Worm (Caenorhabditis elegans) whole organism, young adult: ENCODE data around the gene col-187.
A peak's percentile ranks its signal among the peaks of the same experiment; 100 is the strongest.

Experiments
- B0261.1 ChIP-seq: sonication (generic microtip); optimal IDR thresholded peaks from 2 replicates; lab custom pipeline; 2016; ENCODE audit warnings: mild to moderate bottlenecking, missing genetic modification characterization, moderate library complexity, missing compliant biosample characterization
- B0336.3 ChIP-seq: fragments of 200-800 bp; sonication (Bioruptor generic); IDR thresholded peaks from 2 replicates; pipeline ENCODE4 v1.3.6; 2022; ENCODE audit warnings: missing genetic modification characterization, missing compliant biosample characterization
- C06A6.2 ChIP-seq: fragments of 200-800 bp; sonication (Bioruptor generic); conservative IDR thresholded peaks from 2 replicates; pipeline ENCODE4 v1.3.6; 2022; ENCODE audit warnings: missing genetic modification characterization, missing compliant biosample characterization
- C17E4.6 ChIP-seq: fragments of 200-800 bp; sonication (Bioruptor generic); IDR thresholded peaks from 2 replicates; pipeline ENCODE4 v1.3.6; 2022; ENCODE audit warnings: missing genetic modification reagents, missing genetic modification characterization, missing compliant biosample characterization
- F23B12.7 ChIP-seq: sonication (generic microtip); optimal IDR thresholded peaks from 2 replicates; lab custom pipeline; 2017; ENCODE audit warnings: missing genetic modification characterization, mild to moderate bottlenecking, missing compliant biosample characterization, antibody characterized with exemption, moderate library complexity; ENCODE audit not compliant: insufficient read depth
- F49E8.2 ChIP-seq: sonication (generic microtip); optimal IDR thresholded peaks from 3 replicates; lab custom pipeline; 2017; ENCODE audit warnings: missing genetic modification characterization, mild to moderate bottlenecking, missing compliant biosample characterization, antibody characterized with exemption, moderate library complexity; ENCODE audit not compliant: insufficient read depth
- F52B5.7 ChIP-seq: sonication (generic microtip); optimal IDR thresholded peaks from 2 replicates; lab custom pipeline; 2016; ENCODE audit warnings: mild to moderate bottlenecking, missing genetic modification characterization, missing compliant biosample characterization
- F57A8.1 ChIP-seq: fragments of 200-800 bp; sonication (Bioruptor generic); optimal IDR thresholded peaks from 2 replicates; lab custom pipeline; 2018; ENCODE audit warnings: mild to moderate bottlenecking, missing genetic modification characterization, moderate library complexity, missing compliant biosample characterization
- K11D2.4 ChIP-seq: fragments of 200-800 bp; sonication (Bioruptor generic); IDR thresholded peaks from 2 replicates; pipeline ENCODE4 v1.3.6; 2022; ENCODE audit warnings: missing genetic modification reagents, missing genetic modification characterization, missing compliant biosample characterization
- T26A5.8 ChIP-seq: sonication (generic microtip); optimal IDR thresholded peaks from 2 replicates; lab custom pipeline; 2016; ENCODE audit warnings: missing genetic modification characterization, missing compliant biosample characterization
- Y53F4B.3 ChIP-seq: fragments of 200-800 bp; sonication (Bioruptor generic); IDR thresholded peaks from 2 replicates; pipeline ENCODE4 v1.3.6; 2022; ENCODE audit warnings: missing genetic modification reagents, missing genetic modification characterization, missing compliant biosample characterization
- Y67H2A.10 ChIP-seq: fragments of 200-800 bp; sonication (Bioruptor generic); conservative IDR thresholded peaks from 2 replicates; pipeline ENCODE4 v1.3.6; 2022; ENCODE audit warnings: missing genetic modification reagents, missing genetic modification characterization, missing compliant biosample characterization
- Y79H2A.3 ChIP-seq: fragments of 200-800 bp; sonication (Bioruptor generic); conservative IDR thresholded peaks from 2 replicates; pipeline ENCODE4 v1.3.6; 2022; ENCODE audit warnings: missing genetic modification reagents, missing genetic modification characterization, missing compliant biosample characterization
- Y95B8A.8 ChIP-seq: fragments of 200-800 bp; sonication (Bioruptor generic); IDR thresholded peaks from 2 replicates; pipeline ENCODE4 v1.3.6; 2022; ENCODE audit warnings: missing genetic modification reagents, missing genetic modification characterization, missing compliant biosample characterization
- atf-7 ChIP-seq: sonication (generic microtip); optimal IDR thresholded peaks from 2 replicates; lab custom pipeline; 2017; ENCODE audit warnings: mild to moderate bottlenecking, missing genetic modification characterization, missing compliant biosample characterization
- attf-3 ChIP-seq: fragments of 200-800 bp; sonication (Bioruptor generic); conservative IDR thresholded peaks from 2 replicates; pipeline ENCODE4 v1.3.6; 2022; ENCODE audit warnings: missing genetic modification reagents, missing genetic modification characterization, missing compliant biosample characterization
- cebp-2 ChIP-seq: fragments of 200-800 bp; sonication (Bioruptor generic); IDR thresholded peaks from 2 replicates; pipeline ENCODE4 v1.3.6; 2022; ENCODE audit warnings: missing genetic modification characterization, missing compliant biosample characterization
- ceh-100 ChIP-seq: fragments of 200-800 bp; sonication (Bioruptor generic); IDR thresholded peaks from 2 replicates; pipeline ENCODE4 v1.3.6; 2022; ENCODE audit warnings: missing genetic modification reagents, missing genetic modification characterization, missing compliant biosample characterization
- die-1 ChIP-seq: sonication (generic microtip); optimal IDR thresholded peaks from 2 replicates; lab custom pipeline; 2016; ENCODE audit warnings: missing genotype, mild to moderate bottlenecking, missing genetic modification characterization, missing compliant biosample characterization
- dox-1 ChIP-seq: fragments of 200-800 bp; sonication (Bioruptor generic); IDR thresholded peaks from 2 replicates; pipeline ENCODE4 v1.3.6; 2022; ENCODE audit warnings: missing genetic modification reagents, missing genetic modification characterization, missing compliant biosample characterization
- dpl-1 ChIP-seq: fragments of 150-350 bp; optimal IDR thresholded peaks from 2 replicates; lab custom pipeline; 2014; ENCODE audit warnings: missing biosample characterization, missing genetic modification reagents, missing genetic modification characterization
- egl-44 ChIP-seq: fragments of 200-800 bp; sonication (Bioruptor generic); IDR thresholded peaks from 2 replicates; pipeline ENCODE4 v1.3.6; 2022; ENCODE audit warnings: missing genetic modification reagents, missing genetic modification characterization, missing compliant biosample characterization
- egrh-3 ChIP-seq: fragments of 200-800 bp; sonication (Bioruptor generic); IDR thresholded peaks from 2 replicates; pipeline ENCODE4 v1.3.6; 2022; ENCODE audit warnings: missing genetic modification reagents, missing genetic modification characterization, missing compliant biosample characterization
- ekl-4 ChIP-seq: fragments of 200-800 bp; sonication (Bioruptor generic); IDR thresholded peaks from 2 replicates; pipeline ENCODE4 v1.3.6; 2022; ENCODE audit warnings: missing genetic modification reagents, missing genetic modification characterization, missing compliant biosample characterization
- gei-17 ChIP-seq: fragments of 200-800 bp; sonication (Bioruptor generic); optimal IDR thresholded peaks from 2 replicates; lab custom pipeline; 2018; ENCODE audit warnings: mild to moderate bottlenecking, missing genetic modification characterization, missing compliant biosample characterization
- hlh-12 ChIP-seq: sonication (generic microtip); optimal IDR thresholded peaks from 2 replicates; lab custom pipeline; 2016; ENCODE audit warnings: missing genetic modification characterization, missing compliant biosample characterization
- hlh-26 ChIP-seq: fragments of 200-800 bp; sonication (Bioruptor generic); conservative IDR thresholded peaks from 2 replicates; pipeline ENCODE4 v1.3.6; 2022; ENCODE audit warnings: missing genetic modification reagents, missing genetic modification characterization, missing compliant biosample characterization
- hmg-1.2 ChIP-seq: fragments of 200-800 bp; sonication (Bioruptor generic); IDR thresholded peaks from 2 replicates; pipeline ENCODE4 v1.3.6; 2022; ENCODE audit warnings: missing genetic modification reagents, missing genetic modification characterization, missing compliant biosample characterization
- hrde-1 ChIP-seq: sonication (generic microtip); optimal IDR thresholded peaks from 2 replicates; lab custom pipeline; 2016; ENCODE audit warnings: missing genetic modification characterization, mild to moderate bottlenecking, missing compliant biosample characterization, moderate library complexity, missing genotype, missing genetic modification reagents, borderline replicate concordance
- lag-1 ChIP-seq: fragments of 200-800 bp; sonication (Bioruptor generic); IDR thresholded peaks from 2 replicates; pipeline ENCODE4 v1.3.6; 2022; ENCODE audit warnings: missing genetic modification reagents, missing genetic modification characterization, missing compliant biosample characterization
- lin-26 ChIP-seq: fragments of 200-800 bp; sonication (Bioruptor generic); IDR thresholded peaks from 2 replicates; pipeline ENCODE4 v1.3.6; 2022; ENCODE audit warnings: missing genetic modification reagents, missing genetic modification characterization, missing compliant biosample characterization
- lin-54 ChIP-seq: fragments of 200-800 bp; sonication (Bioruptor generic); optimal IDR thresholded peaks from 2 replicates; lab custom pipeline; 2018; ENCODE audit warnings: mild to moderate bottlenecking, missing genetic modification characterization, missing compliant biosample characterization
- nfya-1 ChIP-seq: sonication (generic microtip); optimal IDR thresholded peaks from 2 replicates; lab custom pipeline; 2017; ENCODE audit warnings: antibody characterized with exemption, missing compliant biosample characterization, missing genetic modification characterization, borderline replicate concordance; ENCODE audit not compliant: insufficient read depth
- nfya-2 ChIP-seq: fragments of 200-800 bp; sonication (Bioruptor generic); IDR thresholded peaks from 2 replicates; pipeline ENCODE4 v1.3.6; 2022; ENCODE audit warnings: missing genetic modification reagents, missing genetic modification characterization, missing compliant biosample characterization
- pha-4 ChIP-seq: fragments of 150-350 bp; sonication (generic microtip); optimal IDR thresholded peaks from 2 replicates; lab custom pipeline; 2014; ENCODE audit warnings: missing biosample characterization, missing genetic modification reagents, missing genetic modification characterization
- rpc-1 ChIP-seq, 2 experiments: fragments of 150-350 bp in 1 of 2; sonication (generic microtip) in 1 of 2; optimal IDR thresholded peaks; 2 replicates each; lab custom pipeline; 2014 to 2018; ENCODE audit warnings: missing biosample characterization in 1 of 2, missing genetic modification characterization in 1 of 2, missing genetic modification reagents in 1 of 2, missing genotype in 1 of 2
- sea-2 ChIP-seq: fragments of 200-800 bp; sonication (Bioruptor generic); IDR thresholded peaks from 2 replicates; pipeline ENCODE4 v1.3.6; 2022; ENCODE audit warnings: missing genetic modification characterization, missing compliant biosample characterization
- snpc-1.1 ChIP-seq: sonication (generic microtip); optimal IDR thresholded peaks from 2 replicates; lab custom pipeline; 2017; ENCODE audit warnings: missing genetic modification characterization, mild to moderate bottlenecking, missing compliant biosample characterization, antibody characterized with exemption, moderate library complexity, missing genotype, missing genetic modification reagents; ENCODE audit not compliant: insufficient read depth
- snpc-1.3 ChIP-seq: sonication (generic microtip); optimal IDR thresholded peaks from 2 replicates; lab custom pipeline; 2017; ENCODE audit warnings: missing genetic modification characterization, mild to moderate bottlenecking, missing compliant biosample characterization, antibody characterized with exemption, moderate library complexity, missing genotype, missing genetic modification reagents; ENCODE audit not compliant: insufficient read depth
- somi-1 ChIP-seq: fragments of 200-800 bp; sonication (Bioruptor generic); optimal IDR thresholded peaks from 2 replicates; lab custom pipeline; 2018; ENCODE audit warnings: mild to moderate bottlenecking, missing genetic modification characterization, missing compliant biosample characterization
- sptf-2 ChIP-seq: fragments of 200-800 bp; sonication (Bioruptor generic); optimal IDR thresholded peaks from 2 replicates; lab custom pipeline; 2018; ENCODE audit warnings: mild to moderate bottlenecking, missing genetic modification characterization, missing compliant biosample characterization
- tbx-9 ChIP-seq: sonication (generic microtip); optimal IDR thresholded peaks from 2 replicates; lab custom pipeline; 2016; ENCODE audit warnings: borderline replicate concordance, missing genetic modification characterization, inconsistent platforms, missing compliant biosample characterization
- tlf-1 ChIP-seq: fragments of 200-800 bp; sonication (Bioruptor generic); optimal IDR thresholded peaks from 2 replicates; lab custom pipeline; 2018; ENCODE audit warnings: mild to moderate bottlenecking, missing genetic modification characterization, missing compliant biosample characterization
- ztf-18 ChIP-seq: sonication (generic microtip); optimal IDR thresholded peaks from 2 replicates; lab custom pipeline; 2016; ENCODE audit warnings: missing genotype, mild to moderate bottlenecking, missing genetic modification characterization, missing compliant biosample characterization
- ztf-22 ChIP-seq: fragments of 200-800 bp; sonication (Bioruptor generic); optimal IDR thresholded peaks from 2 replicates; lab custom pipeline; 2018; ENCODE audit warnings: mild to moderate bottlenecking, missing genetic modification characterization, moderate library complexity, missing compliant biosample characterization
- ztf-28 ChIP-seq: fragments of 200-800 bp; sonication (Bioruptor generic); IDR thresholded peaks from 2 replicates; pipeline ENCODE4 v1.3.6; 2022; ENCODE audit warnings: missing genetic modification reagents, missing genetic modification characterization, missing compliant biosample characterization

Gene col-187

DNA sequence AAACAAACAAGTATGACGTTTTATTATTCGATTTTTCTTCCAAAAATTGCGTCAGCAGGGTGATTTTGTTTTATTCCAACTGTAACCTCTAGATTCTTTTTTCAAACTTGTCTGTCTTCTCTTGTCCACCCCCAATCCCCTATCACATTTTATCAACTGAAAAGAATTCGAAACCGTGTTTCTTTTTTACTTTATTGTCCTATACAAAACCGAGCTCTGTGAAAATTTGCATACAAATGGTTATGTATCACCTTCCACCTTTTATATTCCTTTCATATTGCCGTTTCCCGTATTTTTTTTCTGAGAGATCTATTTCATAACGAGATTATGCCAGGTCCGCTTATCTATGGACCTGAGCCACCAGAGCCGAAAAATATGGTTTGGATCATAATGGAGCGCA lies 17.4 kb upstream of the col-187 start, which contains the start of gene T27A8.7:
Gene T27A8.7 (plus strand): TSS at position 301 of the 400 bp plus-strand sequence.
- TF ChIP-seq sea-2 (GFP tag; lab: Robert Waterston, UW), result no peak
- TF ChIP-seq F49E8.2 (tag; lab: Kevin White, UChicago), result no peak
- no peak for TF ChIP-seq Y95B8A.8 (GFP tag; lab: Robert Waterston, UW)
- TF ChIP-seq hlh-12, result no peak
- TF ChIP-seq somi-1, result no peak
- no peak for TF ChIP-seq ztf-28
- no peak for TF ChIP-seq C06A6.2
- no peak for TF ChIP-seq nfya-2 (GFP tag; lab: Robert Waterston, UW)
- TF ChIP-seq F57A8.1 (GFP tag; lab: Kevin White, UChicago), result no peak
- TF ChIP-seq K11D2.4, result no peak
- TF ChIP-seq B0336.3 (GFP tag; lab: Robert Waterston, UW), result no peak
- no peak for TF ChIP-seq lag-1 (GFP tag; lab: Robert Waterston, UW)
- TF ChIP-seq B0261.1, result no peak

DNA sequence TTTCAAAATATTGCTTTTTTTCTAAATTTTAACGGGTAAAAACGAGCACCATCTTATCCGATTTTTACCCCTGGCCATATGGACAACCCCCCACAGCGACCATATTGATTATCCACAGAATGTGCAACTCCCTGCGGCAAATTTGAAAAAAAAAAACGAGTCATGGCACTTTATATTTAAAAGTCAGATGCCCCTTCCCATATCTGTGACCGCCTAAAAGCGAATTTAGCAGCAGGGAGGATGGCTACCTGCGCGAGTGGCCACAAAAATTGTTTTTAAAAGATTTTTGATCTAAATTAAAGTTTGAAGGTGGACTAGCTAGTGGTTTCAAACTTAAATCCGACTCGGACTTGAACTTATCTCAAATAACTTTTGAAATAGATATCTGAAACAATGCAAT lies 16.3 kb upstream of the col-187 start:
- TF ChIP-seq cebp-2, result peak; percentile 99
- peak; percentile 91 for TF ChIP-seq F52B5.7
- no peak; the same call in 1 of the 2 replicates for TF ChIP-seq lin-26 (GFP tag; lab: Robert Waterston, UW)
- TF ChIP-seq hrde-1, result no peak
- peak; percentile 83 for TF ChIP-seq C17E4.6 (GFP tag; lab: Robert Waterston, UW)
- peak; percentile 98 for TF ChIP-seq dox-1
- TF ChIP-seq snpc-1.3 (tag; lab: Kevin White, UChicago), result peak; percentile 15
- peak; percentile 96 for TF ChIP-seq C06A6.2
- TF ChIP-seq Y53F4B.3 (GFP tag; lab: Robert Waterston, UW), result no peak
- peak; percentile 97 for TF ChIP-seq gei-17 (GFP tag; lab: Kevin White, UChicago)
- TF ChIP-seq egrh-3 (GFP tag; lab: Robert Waterston, UW), result peak; percentile 58
- TF ChIP-seq Y79H2A.3 (GFP tag; lab: Robert Waterston, UW), result no peak
- no peak for TF ChIP-seq nfya-1 (tag; lab: Kevin White, UChicago)
- TF ChIP-seq T26A5.8 (tag; lab: Kevin White, UChicago), result no peak
- peak; percentile 93 for TF ChIP-seq ekl-4 (GFP tag; lab: Robert Waterston, UW)
- TF ChIP-seq sptf-2 (GFP tag; lab: Kevin White, UChicago), result no peak
- TF ChIP-seq Y67H2A.10 (GFP tag; lab: Robert Waterston, UW), result peak; percentile 21; the same call in 1 of the 2 replicates
- TF ChIP-seq hmg-1.2 (GFP tag; lab: Robert Waterston, UW), result peak; percentile 84; the same call in 1 of the 2 replicates
- TF ChIP-seq ztf-22 (GFP tag; lab: Kevin White, UChicago), result peak; percentile 94
- peak; percentile 26 for TF ChIP-seq rpc-1 (optimal IDR thresholded peaks at IDR 0.05; lab: Kevin White, UChicago)
- no peak for TF ChIP-seq rpc-1 (tag; optimal IDR thresholded peaks at IDR 0.05; lab: Kevin White, UChicago)
- TF ChIP-seq egl-44 (GFP tag; lab: Robert Waterston, UW), result no peak; the same call in none of the 2 replicates
- no peak for TF ChIP-seq hlh-26 (GFP tag; lab: Robert Waterston, UW)
- no peak for TF ChIP-seq ztf-28
- TF ChIP-seq pha-4, result peak; percentile 64
- peak; percentile 97 for TF ChIP-seq F23B12.7 (tag; lab: Kevin White, UChicago)
- no peak for TF ChIP-seq F49E8.2 (tag; lab: Kevin White, UChicago)
- peak; percentile 59 for TF ChIP-seq attf-3 (GFP tag; lab: Robert Waterston, UW)
- no peak for TF ChIP-seq tbx-9 (tag; lab: Kevin White, UChicago)
- TF ChIP-seq die-1, result peak; percentile 12
- TF ChIP-seq dpl-1, result no peak
- peak; percentile 97 for TF ChIP-seq atf-7
- TF ChIP-seq ztf-18, result peak; percentile 68
- peak; percentile 71 for TF ChIP-seq ceh-100 (GFP tag; lab: Robert Waterston, UW)
- TF ChIP-seq lin-54 (GFP tag; lab: Kevin White, UChicago), result peak; percentile 93
- TF ChIP-seq snpc-1.1 (tag; lab: Kevin White, UChicago), result no peak
- TF ChIP-seq tlf-1 (GFP tag; lab: Kevin White, UChicago), result peak; percentile 97
